Worm (Caenorhabditis elegans) whole organism, L1 larva: ENCODE results near the gene far-8.

Experiments
- C04F5.9 ChIP-seq: sonication (generic microtip); optimal IDR thresholded peaks from 2 replicates; lab custom pipeline; 2016; ENCODE audit warnings: missing genetic modification characterization, missing compliant biosample characterization
- C16A3.4 ChIP-seq: fragments of 150-350 bp; optimal IDR thresholded peaks from 2 replicates; lab custom pipeline; 2014; ENCODE audit warnings: missing biosample characterization, missing genetic modification characterization
- C34B4.2 ChIP-seq: sonication (generic microtip); optimal IDR thresholded peaks from 2 replicates; lab custom pipeline; 2017; ENCODE audit warnings: mild to moderate bottlenecking, missing genetic modification characterization, missing compliant biosample characterization
- alr-1 ChIP-seq: fragments of 200-800 bp; sonication (Bioruptor generic); optimal IDR thresholded peaks from 2 replicates; lab custom pipeline; 2018; ENCODE audit warnings: borderline replicate concordance, mild to moderate bottlenecking, missing genetic modification characterization, missing compliant biosample characterization
- aly-2 ChIP-seq: fragments of 150-350 bp; optimal IDR thresholded peaks from 2 replicates; lab custom pipeline; 2014; ENCODE audit warnings: missing biosample characterization, missing genetic modification characterization
- ama-1 ChIP-seq: fragments of 150-350 bp; optimal IDR thresholded peaks from 2 replicates; lab custom pipeline; 2014
- blmp-1 ChIP-seq: fragments of 150-350 bp; optimal IDR thresholded peaks from 2 replicates; lab custom pipeline; 2014; ENCODE audit warnings: missing biosample characterization, missing genetic modification characterization
- ceh-8 ChIP-seq: fragments of 200-800 bp; sonication (Bioruptor generic); optimal IDR thresholded peaks from 2 replicates; lab custom pipeline; 2018; ENCODE audit warnings: mild to moderate bottlenecking, missing genetic modification characterization, moderate library complexity, missing compliant biosample characterization
- ceh-82 ChIP-seq, 3 experiments: fragments of 150-350 bp in 1 of 3; sonication (generic microtip) in 2 of 3; optimal IDR thresholded peaks; 2 replicates each; lab custom pipeline; 2014 to 2017; ENCODE audit warnings: missing biosample characterization in 3 of 3, missing genetic modification characterization in 3 of 3
- dpl-1 ChIP-seq, 3 experiments: fragments of 150-350 bp in 2 of 3; sonication (generic microtip) in 1 of 3; optimal IDR thresholded peaks; 2 replicates each; lab custom pipeline; 2014 to 2017; ENCODE audit warnings: missing biosample characterization in 3 of 3, missing genetic modification characterization in 3 of 3, missing genetic modification reagents in 3 of 3
- efl-1 ChIP-seq, 4 experiments: fragments of 150-350 bp; optimal IDR thresholded peaks in 3 of 4; peaks in 1 of 4; 1 replicate in 1 of 4; 2 replicates in 3 of 4; lab custom pipeline; 2014; ENCODE audit warnings: missing biosample characterization in 2 of 4, missing genetic modification characterization in 2 of 4, missing genetic modification reagents in 2 of 4
- elt-2 ChIP-seq: sonication (generic microtip); optimal IDR thresholded peaks from 2 replicates; lab custom pipeline; 2016; ENCODE audit warnings: missing genetic modification characterization, mild to moderate bottlenecking, inconsistent platforms, missing compliant biosample characterization, missing genetic modification reagents
- elt-3 ChIP-seq, 6 experiments: fragments of 150-350 bp in 1 of 6; sonication (generic microtip); optimal IDR thresholded peaks; 2 replicates each; lab custom pipeline; 2017 to 2018; ENCODE audit warnings: missing biosample characterization in 6 of 6, missing genetic modification characterization in 6 of 6, inconsistent platforms in 1 of 6
- ets-5 ChIP-seq: fragments of 200-800 bp; sonication (Bioruptor generic); IDR thresholded peaks from 2 replicates; pipeline ENCODE4 v1.3.6; 2022; ENCODE audit warnings: missing genetic modification characterization, missing compliant biosample characterization
- fkh-4 ChIP-seq: sonication (generic microtip); optimal IDR thresholded peaks from 2 replicates; lab custom pipeline; 2016; ENCODE audit warnings: missing compliant biosample characterization, missing genetic modification characterization, borderline replicate concordance
- fkh-8 ChIP-seq: sonication (generic microtip); optimal IDR thresholded peaks from 2 replicates; lab custom pipeline; 2016; ENCODE audit warnings: mild to moderate bottlenecking, missing genetic modification characterization, missing compliant biosample characterization
- grh-1 ChIP-seq: fragments of 200-800 bp; sonication (Bioruptor generic); IDR thresholded peaks from 2 replicates; pipeline ENCODE4 v1.3.6; 2022; ENCODE audit warnings: missing genetic modification reagents, missing genetic modification characterization, missing compliant biosample characterization
- hlh-17 ChIP-seq: fragments of 200-800 bp; sonication (Bioruptor generic); optimal IDR thresholded peaks from 2 replicates; lab custom pipeline; 2018; ENCODE audit warnings: missing genetic modification characterization, mild to moderate bottlenecking, missing compliant biosample characterization, moderate library complexity, borderline replicate concordance
- hlh-4 ChIP-seq: sonication (generic microtip); optimal IDR thresholded peaks from 2 replicates; lab custom pipeline; 2016; ENCODE audit warnings: mild to moderate bottlenecking, missing genetic modification characterization, missing compliant biosample characterization
- irx-1 ChIP-seq: sonication (generic microtip); optimal IDR thresholded peaks from 2 replicates; lab custom pipeline; 2016; ENCODE audit warnings: missing genetic modification characterization, missing compliant biosample characterization
- isw-1 ChIP-seq: fragments of 200-800 bp; sonication (Bioruptor generic); IDR thresholded peaks from 2 replicates; pipeline ENCODE4 v1.3.6; 2022; ENCODE audit warnings: missing genetic modification characterization, missing compliant biosample characterization
- jun-1 ChIP-seq: fragments of 150-350 bp; optimal IDR thresholded peaks from 2 replicates; lab custom pipeline; 2014; ENCODE audit warnings: missing biosample characterization, missing genetic modification reagents, missing genetic modification characterization
- lin-13 ChIP-seq: fragments of 150-350 bp; optimal IDR thresholded peaks from 2 replicates; lab custom pipeline; 2014; ENCODE audit warnings: missing biosample characterization, missing genetic modification reagents, missing genetic modification characterization
- lin-14 ChIP-seq: fragments of 200-800 bp; sonication (Bioruptor generic); optimal IDR thresholded peaks from 2 replicates; lab custom pipeline; 2018; ENCODE audit warnings: mild to moderate bottlenecking, missing genetic modification characterization, moderate library complexity, missing compliant biosample characterization
- lin-15B ChIP-seq: fragments of 150-350 bp; sonication (generic microtip); optimal IDR thresholded peaks from 3 replicates; lab custom pipeline; 2014; ENCODE audit warnings: missing biosample characterization, missing genetic modification characterization
- lin-35 ChIP-seq, 2 experiments: fragments of 150-350 bp; optimal IDR thresholded peaks; 2 replicates each; lab custom pipeline; 2014; ENCODE audit warnings: missing biosample characterization in 2 of 2, missing genetic modification characterization in 2 of 2, missing genetic modification reagents in 2 of 2
- lin-39 ChIP-seq: fragments of 150-350 bp; optimal IDR thresholded peaks from 2 replicates; lab custom pipeline; 2014; ENCODE audit warnings: missing biosample characterization, missing genetic modification reagents, missing genetic modification characterization
- lir-3 ChIP-seq: sonication (generic microtip); optimal IDR thresholded peaks from 2 replicates; lab custom pipeline; 2016; ENCODE audit warnings: mild to moderate bottlenecking, missing genetic modification characterization, moderate library complexity, missing compliant biosample characterization; ENCODE audit not compliant: poor library complexity
- lsy-2 ChIP-seq, 2 experiments: fragments of 150-350 bp; optimal IDR thresholded peaks; 2 replicates each; lab custom pipeline; 2014; ENCODE audit warnings: missing biosample characterization in 2 of 2, missing genetic modification characterization in 2 of 2
- mab-9 ChIP-seq: fragments of 200-800 bp; sonication (Bioruptor generic); IDR thresholded peaks from 2 replicates; pipeline ENCODE4 v1.3.6; 2022; ENCODE audit warnings: missing genetic modification reagents, missing genetic modification characterization, missing compliant biosample characterization
- mdl-1 ChIP-seq, 2 experiments: fragments of 150-350 bp; optimal IDR thresholded peaks; 2 replicates each; lab custom pipeline; 2014 to 2017; ENCODE audit warnings: missing biosample characterization in 2 of 2, missing genetic modification characterization in 2 of 2, inconsistent platforms in 1 of 2
- mef-2 ChIP-seq: fragments of 150-350 bp; optimal IDR thresholded peaks from 2 replicates; lab custom pipeline; 2014; ENCODE audit warnings: missing biosample characterization, missing genetic modification characterization
- mep-1 ChIP-seq: fragments of 150-350 bp; optimal IDR thresholded peaks from 2 replicates; lab custom pipeline; 2014; ENCODE audit warnings: missing biosample characterization, missing genetic modification characterization
- nhr-28 ChIP-seq: fragments of 150-350 bp; optimal IDR thresholded peaks from 2 replicates; lab custom pipeline; 2014; ENCODE audit warnings: missing biosample characterization, missing genetic modification characterization
- nhr-47 ChIP-seq: sonication (generic microtip); optimal IDR thresholded peaks from 2 replicates; lab custom pipeline; 2016; ENCODE audit warnings: mild to moderate bottlenecking, missing genetic modification characterization, moderate library complexity, missing compliant biosample characterization
- nhr-76 ChIP-seq: sonication (generic microtip); optimal IDR thresholded peaks from 2 replicates; lab custom pipeline; 2017; ENCODE audit warnings: missing biosample characterization, missing genetic modification characterization
- nhr-77 ChIP-seq: fragments of 150-350 bp; optimal IDR thresholded peaks from 2 replicates; lab custom pipeline; 2014; ENCODE audit warnings: missing biosample characterization, missing genetic modification characterization
- nhr-84 ChIP-seq: sonication (generic microtip); optimal IDR thresholded peaks from 2 replicates; lab custom pipeline; 2017; ENCODE audit warnings: missing biosample characterization, missing genetic modification characterization
- nhr-90 ChIP-seq: sonication (generic microtip); optimal IDR thresholded peaks from 2 replicates; lab custom pipeline; 2016; ENCODE audit warnings: mild to moderate bottlenecking, missing genetic modification characterization, missing compliant biosample characterization; ENCODE audit not compliant: poor library complexity
- pag-3 ChIP-seq: sonication (generic microtip); optimal IDR thresholded peaks from 2 replicates; lab custom pipeline; 2017; ENCODE audit warnings: missing genetic modification characterization, mild to moderate bottlenecking, missing compliant biosample characterization, antibody characterized with exemption, borderline replicate concordance; ENCODE audit not compliant: insufficient read depth
- rnt-1 ChIP-seq: sonication (generic microtip); optimal IDR thresholded peaks from 2 replicates; lab custom pipeline; 2016; ENCODE audit warnings: mild to moderate bottlenecking, missing genetic modification characterization, moderate library complexity, missing compliant biosample characterization
- skn-1 ChIP-seq: fragments of 150-350 bp; optimal IDR thresholded peaks from 2 replicates; lab custom pipeline; 2014; ENCODE audit warnings: missing biosample characterization, missing genetic modification characterization
- snpc-4 ChIP-seq: fragments of 150-350 bp; optimal IDR thresholded peaks from 2 replicates; lab custom pipeline; 2014; ENCODE audit warnings: missing biosample characterization, missing genetic modification characterization
- snu-23 ChIP-seq: sonication (generic microtip); optimal IDR thresholded peaks from 2 replicates; lab custom pipeline; 2016; ENCODE audit warnings: missing genetic modification characterization, missing compliant biosample characterization
- sptf-1 ChIP-seq: fragments of 150-350 bp; optimal IDR thresholded peaks from 2 replicates; lab custom pipeline; 2014; ENCODE audit warnings: missing biosample characterization, missing genetic modification characterization
- sup-37 ChIP-seq: fragments of 200-800 bp; sonication (Bioruptor generic); optimal IDR thresholded peaks from 2 replicates; lab custom pipeline; 2018; ENCODE audit warnings: mild to moderate bottlenecking, missing genetic modification characterization, missing compliant biosample characterization
- tbx-2 ChIP-seq: sonication (generic microtip); optimal IDR thresholded peaks from 2 replicates; lab custom pipeline; 2016; ENCODE audit warnings: missing genetic modification characterization, missing compliant biosample characterization
- unc-130 ChIP-seq: fragments of 150-350 bp; optimal IDR thresholded peaks from 2 replicates; lab custom pipeline; 2017; ENCODE audit warnings: missing biosample characterization, missing genetic modification characterization, inconsistent platforms
- unc-30 ChIP-seq: sonication (generic microtip); optimal IDR thresholded peaks from 2 replicates; lab custom pipeline; 2017; ENCODE audit warnings: missing biosample characterization, missing genetic modification characterization
- unc-62 ChIP-seq: fragments of 150-350 bp; optimal IDR thresholded peaks from 2 replicates; lab custom pipeline; 2014; ENCODE audit warnings: missing biosample characterization, missing genetic modification reagents, missing genetic modification characterization
- unc-86 ChIP-seq: sonication (generic microtip); optimal IDR thresholded peaks from 2 replicates; lab custom pipeline; 2016; ENCODE audit warnings: missing genetic modification characterization, missing compliant biosample characterization
- ztf-11 ChIP-seq, 2 experiments: sonication (generic microtip); optimal IDR thresholded peaks; 2 replicates each; lab custom pipeline; 2016 to 2017; ENCODE audit warnings: missing genetic modification characterization in 2 of 2, missing biosample characterization in 1 of 2, missing compliant biosample characterization in 1 of 2

far-8 gene

ce11 chrIII:887874-888299, 45.2 kb downstream of the far-8 start (continued):
- TF ChIP-seq lin-13 (GFP tag; lab: Kevin White, UChicago) (no peak), mab-9 (GFP tag; lab: Robert Waterston, UW) (peak; percentile 48; the same call in 1 of the 2 replicates), lir-3 (tag; lab: Kevin White, UChicago) (peak; percentile 40), ceh-82 (tag; optimal IDR thresholded peaks at IDR 0.05; lab: Kevin White, UChicago) (peak; percentile 38 to 65 (median 62)), tbx-2 (tag; lab: Kevin White, UChicago) (peak; percentile 77), elt-3 (tag; optimal IDR thresholded peaks at IDR 0.05; lab: Kevin White, UChicago) (peak in 2 of 6 experiments; percentile 14 to 52), isw-1 (GFP tag; lab: Robert Waterston, UW) (peak; percentile 58), nhr-76 (tag; lab: Kevin White, UChicago) (no peak), nhr-90 (peak; percentile 47), elt-2 (tag; lab: Kevin White, UChicago) (no peak), snu-23 (GFP tag; lab: Kevin White, UChicago) (peak; percentile 85), nhr-28 (no peak), mef-2 (no peak), grh-1 (GFP tag; lab: Robert Waterston, UW) (no peak), C34B4.2 (tag; lab: Kevin White, UChicago) (no peak), lin-39 (tag; lab: Kevin White, UChicago) (no peak), dpl-1 (GFP tag; optimal IDR thresholded peaks at IDR 0.05; lab: Kevin White, UChicago) (peak; percentile 11 to 45 (median 18)), alr-1 (tag; lab: Kevin White, UChicago) (no peak), efl-1 (optimal IDR thresholded peaks at IDR 0.05; lab: Kevin White, UChicago) (peak; percentile 63 to 74), efl-1 (GFP tag; optimal IDR thresholded peaks at IDR 0.05 in 1 of 2; lab: Kevin White, UChicago) (peak; percentile 12 to 93), ztf-11 (tag; optimal IDR thresholded peaks at IDR 0.05; lab: Kevin White, UChicago) (peak in 1 of 2 experiments; percentile 60), ets-5 (no peak), nhr-84 (no peak), lin-14 (GFP tag; lab: Kevin White, UChicago) (peak; percentile 96), C16A3.4 (peak; percentile 40), sptf-1 (tag; lab: Kevin White, UChicago) (no peak), unc-30 (tag; lab: Kevin White, UChicago) (no peak), lin-35 (GFP tag; optimal IDR thresholded peaks at IDR 0.05; lab: Kevin White, UChicago) (peak; percentile 49 to 50), sup-37 (GFP tag; lab: Kevin White, UChicago) (no peak), mep-1 (tag; lab: Kevin White, UChicago) (peak; percentile 59), unc-62 (GFP tag; lab: Kevin White, UChicago) (no peak), mdl-1 (tag; optimal IDR thresholded peaks at IDR 0.05; lab: Kevin White, UChicago) (peak; percentile 55 to 69), pag-3 (no peak), hlh-17 (GFP tag; lab: Kevin White, UChicago) (no peak), nhr-47 (tag; lab: Kevin White, UChicago) (peak; percentile 84), blmp-1 (tag; lab: Kevin White, UChicago) (peak; percentile 97), lsy-2 (tag; optimal IDR thresholded peaks at IDR 0.05; lab: Kevin White, UChicago) (peak; percentile 62 to 76), irx-1 (tag; lab: Kevin White, UChicago) (peak; percentile 37), aly-2 (tag; lab: Kevin White, UChicago) (peak; percentile 60), unc-130 (tag; lab: Kevin White, UChicago) (no peak), unc-86 (tag; lab: Kevin White, UChicago) (peak; percentile 87), fkh-8 (tag; lab: Kevin White, UChicago) (peak; percentile 90), fkh-4 (tag; lab: Kevin White, UChicago) (no peak), nhr-77 (peak; percentile 40), snpc-4 (tag; lab: Kevin White, UChicago) (no peak), skn-1 (tag; lab: Kevin White, UChicago) (peak; percentile 56), jun-1 (tag; lab: Kevin White, UChicago) (peak; percentile 77), C04F5.9 (tag; lab: Kevin White, UChicago) (no peak), lin-15B (tag; lab: Kevin White, UChicago) (peak; percentile 26), ceh-8 (GFP tag; lab: Kevin White, UChicago) (no peak), hlh-4 (no peak), ama-1 (lab: Kevin White, UChicago) (no peak), rnt-1 (tag; lab: Kevin White, UChicago) (peak; percentile 75)
